Fruit fly (Drosophila melanogaster) whole organism, prepupa: ENCODE measurements around the gene CG9257.

Experiments
- CG10669 ChIP-seq: fragments of 200-800 bp; sonication (Bioruptor generic); optimal IDR thresholded peaks from 3 replicates; lab custom pipeline; 2018; ENCODE audit warnings: missing biosample characterization, mild to moderate bottlenecking, missing genetic modification characterization, moderate library complexity
- CG16779 ChIP-seq: fragments of 200-800 bp; sonication (Bioruptor generic); optimal IDR thresholded peaks from 3 replicates; lab custom pipeline; 2017; ENCODE audit warnings: missing biosample characterization, mild to moderate bottlenecking, missing genetic modification characterization
- CG3032 ChIP-seq: fragments of 200-800 bp; optimal IDR thresholded peaks from 2 replicates; lab custom pipeline; 2019; ENCODE audit warnings: missing biosample characterization, mild to moderate bottlenecking, missing genetic modification characterization, moderate library complexity
- CG4318 ChIP-seq: fragments of 200-800 bp; sonication (Bioruptor generic); optimal IDR thresholded peaks from 3 replicates; lab custom pipeline; 2017; ENCODE audit warnings: missing biosample characterization, mild to moderate bottlenecking, missing genetic modification characterization
- CG6792 ChIP-seq: fragments of 200-800 bp; sonication (Bioruptor generic); optimal IDR thresholded peaks from 3 replicates; lab custom pipeline; 2016; ENCODE audit warnings: missing biosample characterization, missing genetic modification characterization
- CG8319 ChIP-seq: fragments of 200-800 bp; sonication (Bioruptor generic); optimal IDR thresholded peaks from 3 replicates; lab custom pipeline; 2016; ENCODE audit warnings: missing biosample characterization, missing genetic modification characterization
- Gug ChIP-seq: fragments of 200-800 bp; sonication (Bioruptor generic); IDR thresholded peaks from 2 replicates; pipeline ENCODE4 v1.3.6; 2022; ENCODE audit warnings: missing biosample characterization, missing genetic modification characterization
- Hr4 ChIP-seq: fragments of 200-800 bp; sonication (Bioruptor generic); optimal IDR thresholded peaks from 3 replicates; lab custom pipeline; 2016; ENCODE audit warnings: missing biosample characterization, missing genetic modification characterization
- Sox14 ChIP-seq: fragments of 200-800 bp; sonication (Bioruptor generic); optimal IDR thresholded peaks from 3 replicates; lab custom pipeline; 2016; ENCODE audit warnings: missing biosample characterization, missing genetic modification characterization
- esn ChIP-seq: fragments of 200-800 bp; sonication (Bioruptor generic); optimal IDR thresholded peaks from 2 replicates; lab custom pipeline; 2016; ENCODE audit warnings: missing biosample characterization, mild to moderate bottlenecking, missing genetic modification characterization, moderate library complexity
- fd85E ChIP-seq: fragments of 200-800 bp; sonication (Bioruptor generic); optimal IDR thresholded peaks from 3 replicates; lab custom pipeline; 2016; ENCODE audit warnings: missing biosample characterization, missing genetic modification characterization
- salr ChIP-seq, 2 experiments: fragments of 200-800 bp; sonication (Bioruptor generic); optimal IDR thresholded peaks; 3 replicates each; lab custom pipeline; 2016 to 2018; ENCODE audit warnings: missing biosample characterization in 2 of 2, missing genetic modification characterization in 2 of 2, mild to moderate bottlenecking in 1 of 2
- spab ChIP-seq: fragments of 200-800 bp; sonication (Bioruptor generic); optimal IDR thresholded peaks from 2 replicates; lab custom pipeline; 2017; ENCODE audit warnings: missing biosample characterization, mild to moderate bottlenecking, missing genetic modification characterization, missing genetic modification reagents

DNA sequence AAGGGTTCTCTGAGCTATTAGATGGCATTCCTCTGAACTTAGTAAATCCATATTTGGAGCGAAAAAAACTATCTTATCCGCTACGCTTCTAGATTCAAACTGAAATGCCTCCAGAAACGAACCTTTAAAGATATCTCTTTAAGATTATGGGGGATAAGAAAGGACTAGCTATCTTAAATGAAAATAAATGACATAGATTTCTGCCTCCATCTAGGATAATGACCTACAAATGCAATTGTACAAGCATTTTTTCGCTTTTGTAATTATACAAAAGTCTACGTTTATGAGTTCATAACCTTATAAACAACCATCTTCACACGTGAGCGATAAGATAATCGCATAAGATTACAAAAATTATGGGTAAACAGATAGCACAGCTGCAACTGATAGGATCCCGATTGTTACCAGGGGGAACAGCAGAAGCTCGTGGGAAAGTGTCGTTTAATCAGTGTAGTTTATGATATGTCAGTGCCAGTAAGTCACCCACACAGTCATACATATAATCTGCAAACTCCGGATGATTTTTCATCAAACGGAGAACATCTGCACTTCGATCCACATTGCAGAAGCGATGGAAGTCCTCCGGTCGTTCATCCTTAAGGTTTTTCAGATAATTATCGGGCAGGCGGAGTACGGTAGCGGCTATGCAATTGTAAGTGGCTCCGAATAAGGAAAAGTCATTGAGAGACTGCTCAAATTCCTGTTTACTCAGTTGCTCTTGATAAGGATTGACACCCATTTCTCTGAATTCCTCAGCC lies 19.9 kb upstream of the CG9257 start, which contains the start of gene CG33511:
- TF ChIP-seq CG16779 (tag; lab: Kevin White, UChicago) = no peak
- no peak for TF ChIP-seq spab (GFP tag; lab: Kevin White, UChicago)
- TF ChIP-seq CG3032 (tag; lab: Kevin White, UChicago) = no peak
- TF ChIP-seq Hr4 (GFP tag; lab: Kevin White, UChicago) = no peak
- no peak for TF ChIP-seq Gug (GFP tag; lab: Robert Waterston, UW)
- no peak for TF ChIP-seq CG8319 (GFP tag; lab: Kevin White, UChicago)
- TF ChIP-seq fd85E (GFP tag; lab: Kevin White, UChicago) = no peak
- TF ChIP-seq CG6792 (GFP tag; lab: Kevin White, UChicago) = no peak
- no peak for TF ChIP-seq esn
- TF ChIP-seq CG10669 = no peak
- no peak for TF ChIP-seq Sox14 (GFP tag; lab: Kevin White, UChicago)
- TF ChIP-seq CG4318 (GFP tag; lab: Kevin White, UChicago) = no peak
- no peak for TF ChIP-seq salr (GFP tag; optimal IDR thresholded peaks at IDR 0.05; lab: Kevin White, UChicago)
